Worm (Caenorhabditis elegans) whole organism, young adult: ENCODE measurements around the gene viro-2.
A peak's percentile ranks its signal among the peaks of the same experiment; 100 is the strongest.

Source experiments
- C06A6.2 ChIP-seq: fragments of 200-800 bp; sonication (Bioruptor generic); conservative IDR thresholded peaks from 2 replicates; pipeline ENCODE4 v1.3.6; 2022; ENCODE audit warnings: missing genetic modification characterization, missing compliant biosample characterization
- F10E7.11 ChIP-seq: sonication (generic microtip); optimal IDR thresholded peaks from 2 replicates; lab custom pipeline; 2017; ENCODE audit warnings: mild to moderate bottlenecking, missing genetic modification characterization, moderate library complexity, missing compliant biosample characterization
- F39B2.1 ChIP-seq: fragments of 200-800 bp; sonication (Bioruptor generic); IDR thresholded peaks from 2 replicates; pipeline ENCODE4 v1.3.6; 2022; ENCODE audit warnings: missing genetic modification reagents, missing genetic modification characterization, missing compliant biosample characterization
- F55B11.4 ChIP-seq: sonication (generic microtip); optimal IDR thresholded peaks from 2 replicates; lab custom pipeline; 2016; ENCODE audit warnings: missing compliant biosample characterization, missing genetic modification characterization, borderline replicate concordance; ENCODE audit not compliant: insufficient read depth
- F57A8.1 ChIP-seq: fragments of 200-800 bp; sonication (Bioruptor generic); optimal IDR thresholded peaks from 2 replicates; lab custom pipeline; 2018; ENCODE audit warnings: mild to moderate bottlenecking, missing genetic modification characterization, moderate library complexity, missing compliant biosample characterization
- T07F8.4 ChIP-seq: sonication (generic microtip); optimal IDR thresholded peaks from 2 replicates; lab custom pipeline; 2016; ENCODE audit warnings: mild to moderate bottlenecking, missing genetic modification characterization, moderate library complexity, missing compliant biosample characterization
- Y53G8AR.9 ChIP-seq: fragments of 200-800 bp; sonication (Bioruptor generic); conservative IDR thresholded peaks from 2 replicates; pipeline ENCODE4 v1.3.6; 2022; ENCODE audit warnings: missing genetic modification reagents, missing genetic modification characterization, missing compliant biosample characterization
- Y95B8A.8 ChIP-seq: fragments of 200-800 bp; sonication (Bioruptor generic); IDR thresholded peaks from 2 replicates; pipeline ENCODE4 v1.3.6; 2022; ENCODE audit warnings: missing genetic modification reagents, missing genetic modification characterization, missing compliant biosample characterization
- ama-1 ChIP-seq, 3 experiments: fragments of 150-350 bp in 1 of 3; sonication (generic microtip) in 2 of 3; optimal IDR thresholded peaks; 2 replicates each; lab custom pipeline; 2014 to 2018; ENCODE audit warnings: missing biosample characterization in 2 of 3, missing genetic modification characterization in 2 of 3, missing genetic modification reagents in 2 of 3
- aptf-2 ChIP-seq: fragments of 200-800 bp; sonication (Bioruptor generic); conservative IDR thresholded peaks from 2 replicates; pipeline ENCODE4 v1.3.6; 2022; ENCODE audit warnings: missing genetic modification reagents, missing genetic modification characterization, missing compliant biosample characterization
- athp-1 ChIP-seq: sonication (generic microtip); optimal IDR thresholded peaks from 2 replicates; lab custom pipeline; 2017; ENCODE audit warnings: mild to moderate bottlenecking, missing genetic modification characterization, missing compliant biosample characterization
- attf-3 ChIP-seq: fragments of 200-800 bp; sonication (Bioruptor generic); conservative IDR thresholded peaks from 2 replicates; pipeline ENCODE4 v1.3.6; 2022; ENCODE audit warnings: missing genetic modification reagents, missing genetic modification characterization, missing compliant biosample characterization
- attf-5 ChIP-seq: fragments of 200-800 bp; sonication (Bioruptor generic); optimal IDR thresholded peaks from 2 replicates; lab custom pipeline; 2018; ENCODE audit warnings: mild to moderate bottlenecking, missing genetic modification characterization, missing compliant biosample characterization
- ccch-3 ChIP-seq: fragments of 200-800 bp; sonication (Bioruptor generic); optimal IDR thresholded peaks from 2 replicates; lab custom pipeline; 2018; ENCODE audit warnings: mild to moderate bottlenecking, missing genetic modification characterization, missing compliant biosample characterization
- cebp-1 ChIP-seq, 2 experiments: fragments of 200-800 bp in 1 of 2; sonication (Bioruptor generic) in 1 of 2; sonication (generic microtip) in 1 of 2; IDR thresholded peaks in 1 of 2; optimal IDR thresholded peaks in 1 of 2; 2 replicates each; pipeline versions ENCODE4 v1.3.6 to Lab custom; 2017 to 2022; ENCODE audit warnings: missing compliant biosample characterization in 2 of 2, missing genetic modification characterization in 2 of 2, mild to moderate bottlenecking in 1 of 2, missing genetic modification reagents in 1 of 2, moderate library complexity in 1 of 2
- ceh-58 ChIP-seq: fragments of 200-800 bp; sonication (Bioruptor generic); IDR thresholded peaks from 2 replicates; pipeline ENCODE4 v1.3.6; 2022; ENCODE audit warnings: missing genetic modification characterization, missing compliant biosample characterization
- die-1 ChIP-seq: sonication (generic microtip); optimal IDR thresholded peaks from 2 replicates; lab custom pipeline; 2016; ENCODE audit warnings: missing genotype, mild to moderate bottlenecking, missing genetic modification characterization, missing compliant biosample characterization
- dpff-1 ChIP-seq: sonication (generic microtip); optimal IDR thresholded peaks from 2 replicates; lab custom pipeline; 2017; ENCODE audit warnings: mild to moderate bottlenecking, missing genetic modification characterization, missing compliant biosample characterization
- ekl-4 ChIP-seq: fragments of 200-800 bp; sonication (Bioruptor generic); IDR thresholded peaks from 2 replicates; pipeline ENCODE4 v1.3.6; 2022; ENCODE audit warnings: missing genetic modification reagents, missing genetic modification characterization, missing compliant biosample characterization
- ets-4 ChIP-seq: fragments of 200-800 bp; sonication (Bioruptor generic); optimal IDR thresholded peaks from 2 replicates; lab custom pipeline; 2018; ENCODE audit warnings: mild to moderate bottlenecking, missing genetic modification characterization, missing compliant biosample characterization
- hlh-26 ChIP-seq: fragments of 200-800 bp; sonication (Bioruptor generic); conservative IDR thresholded peaks from 2 replicates; pipeline ENCODE4 v1.3.6; 2022; ENCODE audit warnings: missing genetic modification reagents, missing genetic modification characterization, missing compliant biosample characterization
- hmg-20 ChIP-seq: fragments of 200-800 bp; sonication (Bioruptor generic); IDR thresholded peaks from 2 replicates; pipeline ENCODE4 v1.3.6; 2022; ENCODE audit warnings: missing genetic modification reagents, missing genetic modification characterization, missing compliant biosample characterization
- hrde-1 ChIP-seq: sonication (generic microtip); optimal IDR thresholded peaks from 2 replicates; lab custom pipeline; 2016; ENCODE audit warnings: missing genetic modification characterization, mild to moderate bottlenecking, missing compliant biosample characterization, moderate library complexity, missing genotype, missing genetic modification reagents, borderline replicate concordance
- lag-1 ChIP-seq: fragments of 200-800 bp; sonication (Bioruptor generic); IDR thresholded peaks from 2 replicates; pipeline ENCODE4 v1.3.6; 2022; ENCODE audit warnings: missing genetic modification reagents, missing genetic modification characterization, missing compliant biosample characterization
- let-526 ChIP-seq: fragments of 200-800 bp; sonication (Bioruptor generic); IDR thresholded peaks from 2 replicates; pipeline ENCODE4 v1.3.6; 2022; ENCODE audit warnings: missing genetic modification reagents, missing genetic modification characterization, missing compliant biosample characterization
- let-607 ChIP-seq, 2 experiments: fragments of 200-800 bp in 1 of 2; sonication (Bioruptor generic) in 1 of 2; sonication (generic microtip) in 1 of 2; optimal IDR thresholded peaks; 2 replicates each; lab custom pipeline; 2016 to 2018; ENCODE audit warnings: mild to moderate bottlenecking in 2 of 2, missing compliant biosample characterization in 2 of 2, missing genetic modification characterization in 2 of 2, moderate library complexity in 2 of 2, missing genotype in 1 of 2
- lin-26 ChIP-seq: fragments of 200-800 bp; sonication (Bioruptor generic); IDR thresholded peaks from 2 replicates; pipeline ENCODE4 v1.3.6; 2022; ENCODE audit warnings: missing genetic modification reagents, missing genetic modification characterization, missing compliant biosample characterization
- lsy-27 ChIP-seq: sonication (generic microtip); optimal IDR thresholded peaks from 2 replicates; lab custom pipeline; 2017; ENCODE audit warnings: missing genetic modification characterization, mild to moderate bottlenecking, missing compliant biosample characterization, antibody characterized with exemption, missing genotype, borderline replicate concordance; ENCODE audit not compliant: insufficient read depth
- madf-3 ChIP-seq: fragments of 200-800 bp; sonication (Bioruptor generic); IDR thresholded peaks from 2 replicates; pipeline ENCODE4 v1.3.6; 2022; ENCODE audit warnings: missing genetic modification reagents, missing genetic modification characterization, missing compliant biosample characterization
- madf-8 ChIP-seq: fragments of 200-800 bp; sonication (Bioruptor generic); conservative IDR thresholded peaks from 2 replicates; pipeline ENCODE4 v1.3.6; 2022; ENCODE audit warnings: missing genetic modification reagents, missing genetic modification characterization, missing compliant biosample characterization
- mel-28 ChIP-seq: sonication (generic microtip); optimal IDR thresholded peaks from 2 replicates; lab custom pipeline; 2016; ENCODE audit warnings: borderline replicate concordance, mild to moderate bottlenecking, missing genetic modification characterization, missing compliant biosample characterization
- mxl-1 ChIP-seq: sonication (generic microtip); optimal IDR thresholded peaks from 2 replicates; lab custom pipeline; 2016; ENCODE audit warnings: missing genetic modification characterization, missing compliant biosample characterization
- rcor-1 ChIP-seq: fragments of 200-800 bp; sonication (Bioruptor generic); IDR thresholded peaks from 2 replicates; pipeline ENCODE4 v1.3.6; 2022; ENCODE audit warnings: missing genetic modification reagents, missing genetic modification characterization, missing compliant biosample characterization
- sea-2 ChIP-seq: fragments of 200-800 bp; sonication (Bioruptor generic); IDR thresholded peaks from 2 replicates; pipeline ENCODE4 v1.3.6; 2022; ENCODE audit warnings: missing genetic modification characterization, missing compliant biosample characterization
- tlf-1 ChIP-seq: fragments of 200-800 bp; sonication (Bioruptor generic); optimal IDR thresholded peaks from 2 replicates; lab custom pipeline; 2018; ENCODE audit warnings: mild to moderate bottlenecking, missing genetic modification characterization, missing compliant biosample characterization
- unc-130 ChIP-seq: sonication (generic microtip); optimal IDR thresholded peaks from 2 replicates; lab custom pipeline; 2016; ENCODE audit warnings: missing genetic modification reagents, missing genetic modification characterization, missing compliant biosample characterization
- zfh-2 ChIP-seq: fragments of 200-800 bp; sonication (Bioruptor generic); conservative IDR thresholded peaks from 2 replicates; pipeline ENCODE4 v1.3.6; 2022; ENCODE audit warnings: missing genetic modification reagents, missing genetic modification characterization, missing compliant biosample characterization
- zim-3 ChIP-seq: sonication (generic microtip); optimal IDR thresholded peaks from 2 replicates; lab custom pipeline; 2017; ENCODE audit warnings: mild to moderate bottlenecking, missing genetic modification characterization, moderate library complexity, missing compliant biosample characterization
- ztf-25 ChIP-seq: fragments of 200-800 bp; sonication (Bioruptor generic); IDR thresholded peaks from 2 replicates; pipeline ENCODE4 v1.3.6; 2022; ENCODE audit warnings: missing genetic modification reagents, missing genetic modification characterization, missing compliant biosample characterization
- ztf-6 ChIP-seq: fragments of 200-800 bp; sonication (Bioruptor generic); IDR thresholded peaks from 2 replicates; pipeline ENCODE4 v1.3.6; 2022; ENCODE audit warnings: missing genetic modification reagents, missing genetic modification characterization, missing compliant biosample characterization

viro-2 gene

DNA sequence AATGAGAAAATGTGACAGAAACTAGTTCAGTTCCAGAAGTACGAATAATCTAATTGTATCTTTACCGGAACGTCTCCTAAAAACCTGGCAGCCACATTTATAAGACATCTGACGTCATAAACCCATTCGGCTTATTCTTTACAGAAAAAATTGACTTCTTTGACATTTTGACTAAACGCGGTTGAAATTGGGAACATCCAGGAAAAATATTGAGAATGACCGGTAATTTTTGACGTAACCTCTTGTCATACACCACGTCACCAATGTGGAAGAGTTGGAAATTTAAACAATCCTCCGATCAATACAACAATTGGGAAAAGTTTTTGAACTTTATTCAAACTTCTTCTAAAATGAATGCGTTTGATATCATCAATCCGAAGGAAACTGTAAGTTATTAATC, 37.7 kb upstream of the viro-2 start, which contains the start of gene ZK418.2 (continued):
- no peak for TF ChIP-seq madf-8 (GFP tag; lab: Robert Waterston, UW)

ce11 chrIII:7095156-7095555, 33.5 kb upstream of the viro-2 start, which contains the start of gene nhr-9:
nhr-9 (plus strand) TSS chrIII:7095462.
- no peak for TF ChIP-seq attf-5 (GFP tag; lab: Kevin White, UChicago)
- TF ChIP-seq lsy-27 (tag; lab: Kevin White, UChicago), result no peak
- TF ChIP-seq athp-1 (tag; lab: Kevin White, UChicago), result no peak
- no peak for TF ChIP-seq sea-2 (GFP tag; lab: Robert Waterston, UW)
- TF ChIP-seq ama-1 (optimal IDR thresholded peaks at IDR 0.05; lab: Kevin White, UChicago), result no peak
- no peak for TF ChIP-seq ama-1 (GFP tag; optimal IDR thresholded peaks at IDR 0.05; lab: Kevin White, UChicago)
- TF ChIP-seq let-526 (GFP tag; lab: Robert Waterston, UW), result no peak
- TF ChIP-seq C06A6.2 (GFP tag; lab: Robert Waterston, UW), result no peak
- no peak for TF ChIP-seq F57A8.1 (GFP tag; lab: Kevin White, UChicago)
- no peak for TF ChIP-seq ets-4 (GFP tag; lab: Kevin White, UChicago)
- TF ChIP-seq Y53G8AR.9 (GFP tag; lab: Robert Waterston, UW), result no peak
- no peak for TF ChIP-seq hmg-20
- no peak for TF ChIP-seq hlh-26
- TF ChIP-seq dpff-1, result no peak
- TF ChIP-seq ztf-25 (GFP tag; lab: Robert Waterston, UW), result no peak
- no peak for TF ChIP-seq tlf-1 (GFP tag; lab: Kevin White, UChicago)
- TF ChIP-seq ceh-58 (GFP tag; lab: Robert Waterston, UW), result no peak
- TF ChIP-seq mel-28 (tag; lab: Kevin White, UChicago), result no peak
- TF ChIP-seq attf-3 (GFP tag; lab: Robert Waterston, UW), result no peak
- TF ChIP-seq ztf-6, result no peak
- TF ChIP-seq, all 124 proteins: peak for 0

DNA sequence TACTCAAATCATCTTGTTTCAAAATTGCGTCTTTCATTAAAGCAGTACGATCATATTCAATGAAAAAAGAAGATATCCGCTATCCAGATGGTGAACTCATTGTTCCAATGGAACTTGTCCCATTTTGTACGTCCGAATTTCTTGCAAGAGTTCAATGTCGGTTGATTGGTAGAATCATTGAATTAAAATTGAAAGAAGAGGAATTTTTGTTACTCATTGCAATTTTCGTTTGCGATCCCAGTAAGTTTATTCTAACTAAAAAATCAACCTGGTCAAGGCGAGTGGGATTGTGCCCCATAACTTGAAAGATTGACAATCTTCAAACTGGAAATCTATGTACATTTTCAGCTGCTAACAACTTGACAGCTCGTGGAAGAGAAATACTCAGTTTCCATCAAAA, 32.2 kb upstream of the viro-2 start:
- no peak for TF ChIP-seq let-607 (tag; optimal IDR thresholded peaks at IDR 0.05; lab: Kevin White, UChicago)

DNA sequence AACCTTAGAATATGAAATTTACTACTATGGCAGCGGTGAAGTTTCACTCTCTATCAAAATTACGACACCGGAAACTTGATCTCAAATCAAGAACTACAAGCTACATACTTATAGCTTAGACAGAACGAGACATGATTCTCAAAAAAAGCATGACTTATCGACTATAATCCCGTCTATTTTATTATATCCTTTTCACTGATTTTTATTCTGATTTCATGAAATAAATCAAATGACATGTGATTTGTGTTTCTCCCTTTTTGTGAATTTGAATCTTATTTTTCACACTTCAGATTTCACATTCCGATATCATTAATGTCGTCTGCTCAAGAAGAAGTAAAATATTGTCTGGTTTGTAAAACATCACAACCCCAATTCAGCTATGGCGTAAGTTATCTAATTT, 28.7 kb upstream of the viro-2 start, which contains the start of gene ZK418.11:
ZK418.11 (plus strand) TSS at position 289 of the 400 bp plus-strand sequence.
- no peak for TF ChIP-seq aptf-2
- TF ChIP-seq Y95B8A.8 (GFP tag; lab: Robert Waterston, UW), result no peak
- no peak for TF ChIP-seq madf-3 (GFP tag; lab: Robert Waterston, UW)
- TF ChIP-seq F55B11.4 (tag; lab: Kevin White, UChicago), result no peak

ce11 chrIII:7101814-7102477, 26.8 kb upstream of the viro-2 start:
- peak; percentile 92 for TF ChIP-seq ekl-4
- TF ChIP-seq F39B2.1 (GFP tag; lab: Robert Waterston, UW), result peak; percentile 70; the same call in 1 of the 2 replicates
- no peak for TF ChIP-seq let-607 (tag; optimal IDR thresholded peaks at IDR 0.05; lab: Kevin White, UChicago)
- no peak for TF ChIP-seq zim-3
- TF ChIP-seq ccch-3 (GFP tag; lab: Kevin White, UChicago), result no peak
- no peak for TF ChIP-seq mxl-1 (tag; lab: Kevin White, UChicago)
- TF ChIP-seq unc-130 (GFP tag; lab: Kevin White, UChicago), result peak; percentile 74
- no peak for TF ChIP-seq ztf-6
- no peak; the same call in 1 of the 2 replicates for TF ChIP-seq cebp-1 (GFP tag; IDR thresholded peaks at IDR 0.05; lab: Robert Waterston, UW)
- TF ChIP-seq cebp-1 (tag; optimal IDR thresholded peaks at IDR 0.05; lab: Kevin White, UChicago), result no peak
- no peak for TF ChIP-seq lag-1
- no peak for TF ChIP-seq T07F8.4 (tag; lab: Kevin White, UChicago)
- peak; percentile 70 for TF ChIP-seq F10E7.11
- TF ChIP-seq zfh-2 (GFP tag; lab: Robert Waterston, UW), result no peak
- no peak for TF ChIP-seq die-1 (tag; lab: Kevin White, UChicago)
- peak; percentile 82 for TF ChIP-seq lin-26 (GFP tag; lab: Robert Waterston, UW)
- TF ChIP-seq hrde-1 (tag; lab: Kevin White, UChicago), result peak; percentile 96
- peak; percentile 78; the same call in 1 of the 2 replicates for TF ChIP-seq rcor-1 (GFP tag; lab: Robert Waterston, UW)
